Fruit fly (Drosophila melanogaster): ENCODE results near the gene CG14877.
A peak's percentile ranks its signal among the peaks of the same experiment; 100 is the strongest.

The CG14877 gene

dm6 chr3R:15933609-15934232, 37.8 kb upstream of the CG14877 start, which contains the start of the genes CG5478 and blp (continued):
- TF ChIP-seq HmgZ (tag; optimal IDR thresholded peaks at IDR 0.05): peak; percentile 42
- no peak for TF ChIP-seq zf30C (GFP tag; optimal IDR thresholded peaks at IDR 0.05)
- no peak for TF ChIP-seq TFAM (GFP tag; optimal IDR thresholded peaks at IDR 0.05)
- no peak for TF ChIP-seq Mrtf (GFP tag; IDR thresholded peaks at IDR 0.05)
- peak; percentile 15 for TF ChIP-seq CG14710 (tag; optimal IDR thresholded peaks at IDR 0.05)
- no peak for TF ChIP-seq CG4282 (GFP tag; optimal IDR thresholded peaks at IDR 0.05)
- TF ChIP-seq ab (GFP tag; optimal IDR thresholded peaks at IDR 0.05): no peak
- TF ChIP-seq p53 (GFP tag; optimal IDR thresholded peaks at IDR 0.05): no peak
- TF ChIP-seq fd96Cb (tag; optimal IDR thresholded peaks at IDR 0.05): no peak
- no peak for TF ChIP-seq chn (GFP tag; optimal IDR thresholded peaks at IDR 0.05)
- no peak for TF ChIP-seq cg (GFP tag; optimal IDR thresholded peaks at IDR 0.05)
- no peak for TF ChIP-seq chif (GFP tag; optimal IDR thresholded peaks at IDR 0.05)
- no peak for TF ChIP-seq CG17612 (GFP tag; IDR thresholded peaks at IDR 0.05)
- peak in 1 of 3 experiments; percentile 10 for TF ChIP-seq Stat92E (GFP tag; optimal IDR thresholded peaks at IDR 0.05)
- no peak for TF ChIP-seq CG9797 (GFP tag; optimal IDR thresholded peaks at IDR 0.05)
- no peak for TF ChIP-seq CG18476 (GFP tag; optimal IDR thresholded peaks at IDR 0.05)
- no peak for TF ChIP-seq sr (GFP tag; IDR thresholded peaks at IDR 0.05)
- TF ChIP-seq phol (tag; optimal IDR thresholded peaks at IDR 0.05): peak; percentile 2
- TF ChIP-seq CG12155 (GFP tag; optimal IDR thresholded peaks at IDR 0.05): no peak
- no peak for TF ChIP-seq Spps (tag; optimal IDR thresholded peaks at IDR 0.05)
- TF ChIP-seq sqz (GFP tag; optimal IDR thresholded peaks at IDR 0.05): no peak
- no peak for TF ChIP-seq fu2 (GFP tag; optimal IDR thresholded peaks at IDR 0.05)
- TF ChIP-seq zen2 (GFP tag; IDR thresholded peaks at IDR 0.05; ENCODE audit: partially characterized antibody): peak; percentile 91
- no peak for TF ChIP-seq CG15011 (GFP tag; optimal IDR thresholded peaks at IDR 0.05)
- peak; percentile 19 for TF ChIP-seq CG12769 (tag; optimal IDR thresholded peaks at IDR 0.05)
- no peak for TF ChIP-seq Usf (GFP tag; optimal IDR thresholded peaks at IDR 0.05)
- peak; percentile 93 for TF ChIP-seq E2f2 (GFP tag; IDR thresholded peaks at IDR 0.05)
- peak; percentile 96 for TF ChIP-seq Dref (GFP tag; IDR thresholded peaks at IDR 0.05)
- TF ChIP-seq CG9932 (GFP tag; IDR thresholded peaks at IDR 0.05): no peak
- peak; percentile 90 for TF ChIP-seq nerfin-2 (GFP tag; IDR thresholded peaks at IDR 0.05; ENCODE audit: partially characterized antibody)
- TF ChIP-seq Doc3 (GFP tag; IDR thresholded peaks at IDR 0.05; ENCODE audit: partially characterized antibody): peak; percentile 92
- TF ChIP-seq bbx (GFP tag; IDR thresholded peaks at IDR 0.05; ENCODE audit: partially characterized antibody): peak; percentile 92
- TF ChIP-seq Xbp1 (GFP tag; optimal IDR thresholded peaks at IDR 0.05): no peak
- no peak for TF ChIP-seq pum (GFP tag; optimal IDR thresholded peaks at IDR 0.05)
- TF ChIP-seq CG32532 (GFP tag; IDR thresholded peaks at IDR 0.05): no peak
- TF ChIP-seq CG11695 (GFP tag; IDR thresholded peaks at IDR 0.05): no peak
- TF ChIP-seq rib (GFP tag; IDR thresholded peaks at IDR 0.05): no peak
- TF ChIP-seq dpn (GFP tag; optimal IDR thresholded peaks at IDR 0.05): no peak
- peak; percentile 98 for TF ChIP-seq CG13287 (GFP tag; IDR thresholded peaks at IDR 0.05; ENCODE audit: partially characterized antibody)
- no peak for TF ChIP-seq D (optimal IDR thresholded peaks at IDR 0.05)
- TF ChIP-seq D (GFP tag; optimal IDR thresholded peaks at IDR 0.05): no peak
- TF ChIP-seq Scr (GFP tag; IDR thresholded peaks at IDR 0.05; ENCODE audit: partially characterized antibody): peak; percentile 87
- no peak for TF ChIP-seq CG10366 (GFP tag; IDR thresholded peaks at IDR 0.05)
- TF ChIP-seq lab (GFP tag; optimal IDR thresholded peaks at IDR 0.05): no peak
- TF ChIP-seq Atf-2 (GFP tag; optimal IDR thresholded peaks at IDR 0.05): no peak
- no peak for TF ChIP-seq ci (GFP tag; IDR thresholded peaks at IDR 0.05)
- TF ChIP-seq bsh (GFP tag; optimal IDR thresholded peaks at IDR 0.05): no peak
- TF ChIP-seq usp (GFP tag; optimal IDR thresholded peaks at IDR 0.05): no peak
- TF ChIP-seq CG7556 (GFP tag; optimal IDR thresholded peaks at IDR 0.05): no peak
- TF ChIP-seq CG10209 (GFP tag; optimal IDR thresholded peaks at IDR 0.05): no peak
